Fruit fly (Drosophila melanogaster) whole organism, embryonic: ENCODE results near the gene HBS1.

Experiments
- CG12104 ChIP-seq: fragments of 200-800 bp; sonication (Bioruptor generic); optimal IDR thresholded peaks from 3 replicates; lab custom pipeline; 2016; ENCODE audit warnings: missing biosample characterization, missing genetic modification characterization
- CG12236 ChIP-seq: fragments of 200-800 bp; sonication (Bioruptor generic); optimal IDR thresholded peaks from 2 replicates; lab custom pipeline; 2016; ENCODE audit warnings: missing biosample characterization, missing genetic modification characterization
- CG13894 ChIP-seq: fragments of 200-800 bp; sonication (Bioruptor generic); optimal IDR thresholded peaks from 3 replicates; lab custom pipeline; 2018; ENCODE audit warnings: missing biosample characterization, mild to moderate bottlenecking, missing genetic modification characterization, moderate library complexity
- CG14710 ChIP-seq: fragments of 200-800 bp; sonication (Bioruptor generic); optimal IDR thresholded peaks from 3 replicates; lab custom pipeline; 2019; ENCODE audit warnings: missing biosample characterization, mild to moderate bottlenecking, missing genetic modification characterization, moderate library complexity
- CG14965 ChIP-seq: fragments of 200-800 bp; sonication (Bioruptor generic); optimal IDR thresholded peaks from 2 replicates; lab custom pipeline; 2016; ENCODE audit warnings: missing biosample characterization, missing genetic modification characterization, borderline replicate concordance
- CG17359 ChIP-seq: fragments of 200-800 bp; sonication (Bioruptor generic); optimal IDR thresholded peaks from 3 replicates; lab custom pipeline; 2018; ENCODE audit warnings: missing biosample characterization, mild to moderate bottlenecking, missing genetic modification characterization, moderate library complexity
- CG17802 ChIP-seq: fragments of 200-800 bp; sonication (Bioruptor generic); optimal IDR thresholded peaks from 2 replicates; lab custom pipeline; 2018; ENCODE audit warnings: missing biosample characterization, mild to moderate bottlenecking, missing genetic modification characterization, moderate library complexity
- CG2120 ChIP-seq: fragments of 200-800 bp; sonication (Bioruptor generic); optimal IDR thresholded peaks from 3 replicates; lab custom pipeline; 2016; ENCODE audit warnings: missing biosample characterization, missing genetic modification characterization
- CG2678 ChIP-seq: fragments of 200-800 bp; sonication (Bioruptor generic); optimal IDR thresholded peaks from 3 replicates; lab custom pipeline; 2019; ENCODE audit warnings: missing biosample characterization, mild to moderate bottlenecking, missing genetic modification characterization, moderate library complexity
- CG2875 ChIP-seq: fragments of 200-800 bp; sonication (Bioruptor generic); optimal IDR thresholded peaks from 2 replicates; lab custom pipeline; 2017; ENCODE audit warnings: missing biosample characterization, mild to moderate bottlenecking, missing genetic modification characterization, missing genetic modification reagents
- CG30020 ChIP-seq: fragments of 200-800 bp; optimal IDR thresholded peaks from 2 replicates; lab custom pipeline; 2019; ENCODE audit warnings: missing biosample characterization, mild to moderate bottlenecking, missing genetic modification characterization, moderate library complexity
- CG3065 ChIP-seq: fragments of 200-800 bp; sonication (Bioruptor generic); optimal IDR thresholded peaks from 2 replicates; lab custom pipeline; 2016; ENCODE audit warnings: missing biosample characterization, missing genetic modification characterization
- CG31441 ChIP-seq: fragments of 200-800 bp; sonication (Bioruptor generic); IDR thresholded peaks from 2 replicates; pipeline ENCODE4 v1.3.6; 2022; ENCODE audit warnings: missing biosample characterization, missing genetic modification characterization
- CG34422 ChIP-seq: fragments of 200-800 bp; sonication (Bioruptor generic); IDR thresholded peaks from 3 replicates; pipeline ENCODE4 v1.3.6; 2022; ENCODE audit warnings: missing biosample characterization, missing genetic modification characterization
- CG6689 ChIP-seq: fragments of 200-800 bp; sonication (Bioruptor generic); IDR thresholded peaks from 2 replicates; pipeline ENCODE4 v1.3.6; 2022; ENCODE audit warnings: missing biosample characterization, missing genetic modification characterization
- CG7745 ChIP-seq: fragments of 200-800 bp; sonication (Bioruptor generic); optimal IDR thresholded peaks from 2 replicates; lab custom pipeline; 2018; ENCODE audit warnings: missing biosample characterization, mild to moderate bottlenecking, missing genetic modification characterization, moderate library complexity
- CG7839 ChIP-seq: fragments of 200-800 bp; sonication (Bioruptor generic); optimal IDR thresholded peaks from 3 replicates; lab custom pipeline; 2018; ENCODE audit warnings: missing biosample characterization, mild to moderate bottlenecking, missing genetic modification characterization, moderate library complexity
- CG7963 ChIP-seq: fragments of 200-800 bp; sonication (Bioruptor generic); IDR thresholded peaks from 3 replicates; pipeline ENCODE4 v1.3.6; 2022; ENCODE audit warnings: missing biosample characterization, missing genetic modification characterization; ENCODE audit not compliant: partially characterized antibody
- CG8359 ChIP-seq: fragments of 200-800 bp; sonication (Bioruptor generic); optimal IDR thresholded peaks from 2 replicates; lab custom pipeline; 2017; ENCODE audit warnings: missing biosample characterization, mild to moderate bottlenecking, missing genetic modification characterization, borderline replicate concordance
- CG8388 ChIP-seq: fragments of 200-800 bp; sonication (Bioruptor generic); optimal IDR thresholded peaks from 2 replicates; lab custom pipeline; 2019; ENCODE audit warnings: missing biosample characterization, mild to moderate bottlenecking, missing genetic modification characterization, moderate library complexity
- CG8944 ChIP-seq: fragments of 200-800 bp; sonication (Bioruptor generic); optimal IDR thresholded peaks from 3 replicates; lab custom pipeline; 2016; ENCODE audit warnings: missing biosample characterization, missing genetic modification characterization
- CG9437 ChIP-seq: fragments of 200-800 bp; sonication (Bioruptor generic); optimal IDR thresholded peaks from 2 replicates; lab custom pipeline; 2018; ENCODE audit warnings: missing biosample characterization, mild to moderate bottlenecking, missing genetic modification characterization
- CkIIα-i1 ChIP-seq: fragments of 200-800 bp; sonication (Bioruptor generic); IDR thresholded peaks from 2 replicates; pipeline ENCODE4 v1.3.6; 2022; ENCODE audit warnings: missing biosample characterization, missing genetic modification characterization
- D19B ChIP-seq: fragments of 200-800 bp; sonication (Bioruptor generic); optimal IDR thresholded peaks from 2 replicates; lab custom pipeline; 2017; ENCODE audit warnings: missing biosample characterization, mild to moderate bottlenecking, missing genetic modification characterization
- Dll ChIP-seq: fragments of 200-800 bp; sonication (Bioruptor generic); IDR thresholded peaks from 4 replicates; pipeline ENCODE4 v1.3.6; 2022; ENCODE audit warnings: missing biosample characterization, missing genetic modification characterization; ENCODE audit not compliant: partially characterized antibody
- Doc2 ChIP-seq: fragments of 200-800 bp; sonication (Bioruptor generic); IDR thresholded peaks from 2 replicates; pipeline ENCODE4 v1.3.6; 2022; ENCODE audit warnings: missing biosample characterization, missing genetic modification characterization
- Eip74EF ChIP-seq, 2 experiments: fragments of 200-800 bp in 1 of 2; fragments of >200 bp in 1 of 2; sonication (Bioruptor generic) in 1 of 2; optimal IDR thresholded peaks; 2 replicates each; lab custom pipeline; 2017 to 2019; ENCODE audit warnings: missing biosample characterization in 2 of 2, missing genetic modification characterization in 2 of 2, mild to moderate bottlenecking in 1 of 2, moderate library complexity in 1 of 2
- Hr3 ChIP-seq: fragments of 200-800 bp; sonication (Bioruptor generic); optimal IDR thresholded peaks from 3 replicates; lab custom pipeline; 2016; ENCODE audit warnings: missing biosample characterization, missing genetic modification characterization
- Hsf ChIP-seq: fragments of 200-800 bp; sonication (Bioruptor generic); optimal IDR thresholded peaks from 3 replicates; lab custom pipeline; 2016; ENCODE audit warnings: missing biosample characterization, missing genetic modification characterization
- Max ChIP-seq: fragments of 200-800 bp; sonication (Bioruptor generic); optimal IDR thresholded peaks from 2 replicates; lab custom pipeline; 2016; ENCODE audit warnings: missing biosample characterization, mild to moderate bottlenecking, missing genetic modification characterization
- Oaz ChIP-seq: fragments of 200-800 bp; sonication (Bioruptor generic); IDR thresholded peaks from 2 replicates; pipeline ENCODE4 v1.3.6; 2022; ENCODE audit warnings: missing biosample characterization, missing genetic modification characterization
- Poxn ChIP-seq: fragments of 200-800 bp; sonication (Bioruptor generic); IDR thresholded peaks from 2 replicates; pipeline ENCODE4 v1.3.6; 2022; ENCODE audit warnings: missing biosample characterization, missing genetic modification characterization
- Rx ChIP-seq: fragments of 200-800 bp; sonication (Bioruptor generic); IDR thresholded peaks from 2 replicates; pipeline ENCODE4 v1.3.6; 2022; ENCODE audit warnings: missing biosample characterization, missing genetic modification characterization
- Trl ChIP-seq, 3 experiments: fragments of >200 bp in 2 of 3; fragments of 200-800 bp in 1 of 3; sonication (Bioruptor generic) in 1 of 3; optimal IDR thresholded peaks; 2 replicates in 1 of 3; 3 replicates in 2 of 3; lab custom pipeline; 2016 to 2017; ENCODE audit warnings: missing biosample characterization in 1 of 3, missing genetic modification characterization in 1 of 3
- ac ChIP-seq: fragments of 200-800 bp; sonication (Bioruptor generic); optimal IDR thresholded peaks from 3 replicates; lab custom pipeline; 2017; ENCODE audit warnings: missing biosample characterization, mild to moderate bottlenecking, missing genetic modification characterization
- btn ChIP-seq: fragments of 200-800 bp; sonication (Bioruptor generic); optimal IDR thresholded peaks from 2 replicates; lab custom pipeline; 2016; ENCODE audit warnings: missing biosample characterization, missing genetic modification characterization
- crc ChIP-seq: fragments of 200-800 bp; sonication (Bioruptor generic); optimal IDR thresholded peaks from 2 replicates; lab custom pipeline; 2016; ENCODE audit warnings: missing biosample characterization, missing genetic modification characterization
- dmrt11E ChIP-seq: fragments of 200-800 bp; sonication (Bioruptor generic); optimal IDR thresholded peaks from 3 replicates; lab custom pipeline; 2018; ENCODE audit warnings: missing biosample characterization, mild to moderate bottlenecking, missing genetic modification characterization, moderate library complexity
- gem ChIP-seq: fragments of 200-800 bp; sonication (Bioruptor generic); optimal IDR thresholded peaks from 2 replicates; lab custom pipeline; 2019; ENCODE audit warnings: missing biosample characterization, mild to moderate bottlenecking, missing genetic modification characterization, moderate library complexity
- kah ChIP-seq: fragments of 200-800 bp; sonication (Bioruptor generic); optimal IDR thresholded peaks from 2 replicates; lab custom pipeline; 2018; ENCODE audit warnings: missing biosample characterization, mild to moderate bottlenecking, missing genetic modification characterization
- lab ChIP-seq: fragments of 200-800 bp; sonication (Bioruptor generic); optimal IDR thresholded peaks from 3 replicates; lab custom pipeline; 2017; ENCODE audit warnings: missing biosample characterization, missing genetic modification characterization, mild to moderate bottlenecking, moderate library complexity, missing genetic modification reagents
- maf-S ChIP-seq: fragments of 200-800 bp; sonication (Bioruptor generic); optimal IDR thresholded peaks from 2 replicates; lab custom pipeline; 2016; ENCODE audit warnings: missing biosample characterization, missing genetic modification characterization
- onecut ChIP-seq: fragments of 200-800 bp; sonication (Bioruptor generic); IDR thresholded peaks from 2 replicates; pipeline ENCODE4 v1.3.6; 2022; ENCODE audit warnings: missing biosample characterization, missing genetic modification characterization
- pan ChIP-seq, 4 experiments: fragments of >200 bp in 3 of 4; fragments of 200-800 bp in 1 of 4; sonication (Bioruptor generic) in 1 of 4; optimal IDR thresholded peaks in 3 of 4; IDR thresholded peaks in 1 of 4; 2 replicates each; pipeline versions ENCODE4 v1.3.6 to Lab custom; 2017 to 2022; ENCODE audit warnings: missing biosample characterization in 2 of 4, missing genetic modification characterization in 2 of 4, mixed read lengths in 1 of 4
- pb ChIP-seq: fragments of 200-800 bp; sonication (Bioruptor generic); optimal IDR thresholded peaks from 3 replicates; lab custom pipeline; 2016; ENCODE audit warnings: missing biosample characterization, missing genetic modification characterization
- sens ChIP-seq: fragments of 200-800 bp; sonication (Bioruptor generic); peaks from one replicate; lab custom pipeline; 2016; ENCODE audit warnings: missing biosample characterization, missing genetic modification characterization
- sqz ChIP-seq: fragments of 200-800 bp; sonication (Bioruptor generic); optimal IDR thresholded peaks from 3 replicates; lab custom pipeline; 2018; ENCODE audit warnings: missing biosample characterization, mild to moderate bottlenecking, missing genetic modification characterization
- sr ChIP-seq: fragments of 200-800 bp; sonication (Bioruptor generic); IDR thresholded peaks from 3 replicates; pipeline ENCODE4 v1.3.6; 2022; ENCODE audit warnings: missing biosample characterization, missing genetic modification characterization
- wek ChIP-seq: fragments of 200-800 bp; sonication (Bioruptor generic); optimal IDR thresholded peaks from 3 replicates; lab custom pipeline; 2018; ENCODE audit warnings: missing biosample characterization, mild to moderate bottlenecking, missing genetic modification characterization, moderate library complexity
- wor ChIP-seq: fragments of 200-800 bp; sonication (Bioruptor generic); IDR thresholded peaks from 2 replicates; pipeline ENCODE4 v1.3.6; 2022; ENCODE audit warnings: missing biosample characterization, missing genetic modification characterization

Gene HBS1

dm6 chr3L:1882868-1883554 is 18.0 kb upstream of the HBS1 start, which contains the start of gene CG13937 (continued):
- no peak for TF ChIP-seq sqz (GFP tag; lab: Kevin White, UChicago)
- no peak for TF ChIP-seq sens (GFP tag; lab: Kevin White, UChicago)
- no peak for TF ChIP-seq CG8388
- TF ChIP-seq CG3065 (GFP tag; lab: Kevin White, UChicago): no peak
- TF ChIP-seq Poxn: no peak
- no peak for TF ChIP-seq ac (GFP tag; lab: Kevin White, UChicago)
- no peak for TF ChIP-seq CG13894
- no peak for TF ChIP-seq CG7745 (tag; lab: Kevin White, UChicago)
- no peak for TF ChIP-seq btn
- TF ChIP-seq CG31441 (GFP tag; lab: Robert Waterston, UW): no peak
- TF ChIP-seq CG30020: no peak
- TF ChIP-seq Max (GFP tag; lab: Kevin White, UChicago): no peak
- TF ChIP-seq wek (GFP tag; lab: Kevin White, UChicago): no peak
- no peak for TF ChIP-seq CG2875 (GFP tag; lab: Kevin White, UChicago)
- TF ChIP-seq Rx (GFP tag; lab: Robert Waterston, UW): no peak
- no peak for TF ChIP-seq CG7839 (tag; lab: Kevin White, UChicago)
- no peak for TF ChIP-seq CG12104
- TF ChIP-seq D19B (GFP tag; lab: Kevin White, UChicago): no peak
- no peak for TF ChIP-seq Oaz (GFP tag; lab: Robert Waterston, UW)
- TF ChIP-seq CG7963 (GFP tag; lab: Robert Waterston, UW): no peak
- TF ChIP-seq CkIIα-i1 (GFP tag; lab: Robert Waterston, UW): no peak
- peak; percentile 58 to 80 for TF ChIP-seq Trl (optimal IDR thresholded peaks at IDR 0.05; lab: Kevin White, UChicago)
- TF ChIP-seq Trl (GFP tag; optimal IDR thresholded peaks at IDR 0.05; lab: Kevin White, UChicago): no peak
- TF ChIP-seq Eip74EF (GFP tag; optimal IDR thresholded peaks at IDR 0.05; lab: Kevin White, UChicago): no peak
- TF ChIP-seq CG14965: no peak
- no peak for TF ChIP-seq dmrt11E (tag; lab: Kevin White, UChicago)
- TF ChIP-seq maf-S (GFP tag; lab: Kevin White, UChicago): no peak
- no peak for TF ChIP-seq Hsf (GFP tag; lab: Kevin White, UChicago)
- TF ChIP-seq CG9437: no peak
- TF ChIP-seq sr (GFP tag; lab: Robert Waterston, UW): no peak
- no peak for TF ChIP-seq Dll (GFP tag; lab: Robert Waterston, UW)
- no peak for TF ChIP-seq wor (GFP tag; lab: Robert Waterston, UW)
- TF ChIP-seq crc (GFP tag; lab: Kevin White, UChicago): no peak
- TF ChIP-seq pb (GFP tag; lab: Kevin White, UChicago): no peak
- TF ChIP-seq CG6689 (GFP tag; lab: Robert Waterston, UW): no peak
- no peak for TF ChIP-seq Doc2 (GFP tag; lab: Robert Waterston, UW)
- TF ChIP-seq kah (GFP tag; lab: Kevin White, UChicago): no peak

- no peak for TF ChIP-seq Hr3 (GFP tag; lab: Kevin White, UChicago)
- peak; percentile 34 for TF ChIP-seq lab
- no peak for TF ChIP-seq CG8359 (GFP tag; lab: Kevin White, UChicago)
- no peak for TF ChIP-seq CG8944
- no peak for TF ChIP-seq CG12236 (GFP tag; lab: Kevin White, UChicago)
- peak; percentile 7 for TF ChIP-seq CG2120 (GFP tag; lab: Kevin White, UChicago)
- TF ChIP-seq CG14710: no peak
- TF ChIP-seq CG34422: no peak
- peak; percentile 3 for TF ChIP-seq gem
- no peak for TF ChIP-seq pan (optimal IDR thresholded peaks at IDR 0.05; lab: Kevin White, UChicago)
- peak in 1 of 2 experiments; percentile 5 for TF ChIP-seq pan (GFP tag; optimal IDR thresholded peaks at IDR 0.05 in 1 of 2, IDR thresholded peaks at IDR 0.05 in 1 of 2)
- TF ChIP-seq CG17359 (tag; lab: Kevin White, UChicago): peak; percentile 24
- peak; percentile 12 for TF ChIP-seq CG2678 (tag; lab: Kevin White, UChicago)
- TF ChIP-seq CG17802: no peak
- TF ChIP-seq onecut (GFP tag; lab: Robert Waterston, UW): peak; percentile 60
These were observed 16.9 kb upstream of the HBS1 start for dm6 chr3L:1881919-1882318.
